Fruit fly (Drosophila melanogaster): Measurements from ENCODE around the gene Dref.

Gene Dref

DNA sequence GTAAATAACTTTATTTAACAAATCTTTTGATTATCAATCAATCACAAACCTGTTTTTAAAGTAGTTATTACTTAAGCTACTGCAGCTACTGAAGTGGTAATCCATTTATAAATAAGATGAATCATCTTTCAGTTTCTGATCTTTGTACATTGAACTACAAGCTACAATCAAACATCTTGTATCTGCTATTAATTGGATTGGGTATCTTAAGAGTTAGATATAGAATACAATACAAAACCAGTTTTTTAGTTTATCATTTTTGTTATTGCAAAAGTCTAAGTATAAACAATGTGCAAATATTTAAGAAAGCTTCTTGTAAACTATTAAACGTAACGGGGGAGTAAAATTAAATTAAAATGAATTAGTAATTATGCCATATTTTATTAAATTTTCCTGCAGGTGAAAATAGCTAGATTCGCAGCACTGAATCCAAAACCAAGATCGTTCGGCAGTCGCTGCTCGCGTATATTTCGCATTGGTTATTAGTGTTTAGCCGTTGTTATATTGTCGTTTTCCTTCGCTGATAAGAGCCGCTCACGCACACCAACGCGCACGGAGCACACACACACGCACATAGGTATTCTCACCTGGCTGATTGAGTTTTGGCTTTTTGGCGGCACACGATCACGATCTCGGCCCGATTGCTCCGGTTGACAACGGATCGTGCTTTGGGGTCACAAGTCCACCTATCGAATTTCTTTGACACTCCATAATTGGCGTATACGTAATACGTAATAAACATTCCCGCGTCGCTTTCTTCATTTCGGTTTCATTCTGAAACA, 19.1 kb downstream of the Dref start (continued):
- no peak for TF ChIP-seq Ets96B (tag; optimal IDR thresholded peaks at IDR 0.05)
- no peak for TF ChIP-seq Gug (GFP tag; IDR thresholded peaks at IDR 0.05)
- TF ChIP-seq Smox (GFP tag; optimal IDR thresholded peaks at IDR 0.05) = peak; percentile 22
- no peak for TF ChIP-seq CG11294 (GFP tag; IDR thresholded peaks at IDR 0.05)
- TF ChIP-seq Met (GFP tag; optimal IDR thresholded peaks at IDR 0.05) = no peak
- no peak for TF ChIP-seq CG6276 (GFP tag; optimal IDR thresholded peaks at IDR 0.05)
- peak; percentile 4 for TF ChIP-seq CG31627 (GFP tag; optimal IDR thresholded peaks at IDR 0.05)
- TF ChIP-seq Hr39 (GFP tag; optimal IDR thresholded peaks at IDR 0.05) = peak; percentile 6
- TF ChIP-seq esn (GFP tag; optimal IDR thresholded peaks at IDR 0.05) = peak; percentile 50

DNA sequence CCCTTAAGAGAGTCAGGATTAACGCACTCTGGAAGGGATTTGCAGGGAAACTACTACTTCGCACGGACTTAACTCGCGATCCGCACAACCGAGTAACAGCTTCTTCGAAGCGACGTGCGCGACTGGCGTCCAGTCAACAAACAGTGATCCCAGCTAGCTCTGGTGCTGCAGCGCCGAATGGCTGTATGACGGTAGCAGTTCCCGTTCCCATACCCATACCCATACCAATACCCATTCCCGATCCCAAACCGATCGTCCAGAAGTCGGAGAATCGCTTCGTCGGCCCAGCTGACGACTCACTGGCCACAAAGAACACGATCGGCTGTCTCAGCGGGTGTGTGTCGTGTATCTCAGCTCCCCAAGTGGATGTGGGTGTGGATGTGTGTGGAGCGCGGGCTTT, 19.8 kb downstream of the Dref start, which contains the start of gene CG5853:
Gene CG5853, minus strand, starts transcription at position 384 of the 400 bp plus-strand sequence.
- TF ChIP-seq CG15336 (GFP tag; IDR thresholded peaks at IDR 0.05) (peak; percentile 48; the same call in 1 of the 2 replicates), cyc (GFP tag; optimal IDR thresholded peaks at IDR 0.05) (no peak), CG11902 (GFP tag; optimal IDR thresholded peaks at IDR 0.05) (no peak), esn (GFP tag; optimal IDR thresholded peaks at IDR 0.05) (peak; percentile 5), net (GFP tag; optimal IDR thresholded peaks at IDR 0.05) (peak; percentile 50), fkh (GFP tag; optimal IDR thresholded peaks at IDR 0.05) (peak; percentile 18), CG8632 (GFP tag; optimal IDR thresholded peaks at IDR 0.05) (peak; percentile 16), fd85E (GFP tag; optimal IDR thresholded peaks at IDR 0.05) (peak; percentile 16), CG34406 (GFP tag; optimal IDR thresholded peaks at IDR 0.05) (no peak), Sox14 (GFP tag; optimal IDR thresholded peaks at IDR 0.05) (peak; percentile 76), Met (GFP tag; optimal IDR thresholded peaks at IDR 0.05) (peak; percentile 35), eg (GFP tag; IDR thresholded peaks at IDR 0.05) (peak; percentile 68; the same call in 2 of the 3 replicates), topi (GFP tag; optimal IDR thresholded peaks at IDR 0.05) (no peak), CG6792 (GFP tag; optimal IDR thresholded peaks at IDR 0.05) (peak; percentile 5), CG1621 (tag; optimal IDR thresholded peaks at IDR 0.05) (peak; percentile 64), Sox102F (GFP tag; optimal IDR thresholded peaks at IDR 0.05) (peak; percentile 61), Hr39 (GFP tag; optimal IDR thresholded peaks at IDR 0.05) (no peak), CG16779 (tag; optimal IDR thresholded peaks at IDR 0.05) (peak; percentile 65), vri (GFP tag; optimal IDR thresholded peaks at IDR 0.05) (peak; percentile 96), ss (GFP tag; optimal IDR thresholded peaks at IDR 0.05) (peak; percentile 55 to 70), CG10631 (GFP tag; optimal IDR thresholded peaks at IDR 0.05) (no peak), CG3919 (GFP tag; optimal IDR thresholded peaks at IDR 0.05) (peak; percentile 46), CG8119 (GFP tag; IDR thresholded peaks at IDR 0.05) (peak; percentile 16; the same call in 1 of the 3 replicates), salr (GFP tag; optimal IDR thresholded peaks at IDR 0.05) (peak in 1 of 2 experiments; percentile 32), CG7368 (GFP tag; optimal IDR thresholded peaks at IDR 0.05) (peak; percentile 26), svp (GFP tag) (peak; percentile 89), Eip75B (GFP tag; optimal IDR thresholded peaks at IDR 0.05) (peak; percentile 33), CG6808 (GFP tag; optimal IDR thresholded peaks at IDR 0.05) (peak; percentile 10), CG9139 (GFP tag; optimal IDR thresholded peaks at IDR 0.05) (peak; percentile 67), Ets96B (tag; optimal IDR thresholded peaks at IDR 0.05) (peak; percentile 4), Smox (GFP tag; optimal IDR thresholded peaks at IDR 0.05) (no peak), dsx (GFP tag; optimal IDR thresholded peaks at IDR 0.05; ENCODE audit: poor library complexity, severe bottlenecking) (peak; percentile 63), CG3032 (tag; optimal IDR thresholded peaks at IDR 0.05) (peak; percentile 3), Lpt (GFP tag; optimal IDR thresholded peaks at IDR 0.05) (peak; percentile 8), CG6854 (GFP tag; optimal IDR thresholded peaks at IDR 0.05) (peak; percentile 82), CG6163 (GFP tag; IDR thresholded peaks at IDR 0.05) (peak; percentile 73), CG4318 (GFP tag; optimal IDR thresholded peaks at IDR 0.05) (no peak), OdsH (GFP tag; optimal IDR thresholded peaks at IDR 0.05) (no peak), achi (GFP tag; optimal IDR thresholded peaks at IDR 0.05) (peak; percentile 34), lz (GFP tag; optimal IDR thresholded peaks at IDR 0.05) (no peak)
